Fruit fly (Drosophila melanogaster): ENCODE measurements around the gene OtopLa.

OtopLa gene

dm6 chrX:5665902-5666301 is 17.6 kb upstream of the OtopLa start, which contains the start of the genes Sirt4 and CG4119 (continued):
- TF ChIP-seq vnd (GFP tag; IDR thresholded peaks at IDR 0.05; ENCODE audit: partially characterized antibody) (peak; percentile 94), CG13296 (GFP tag; optimal IDR thresholded peaks at IDR 0.05) (no peak), Ptx1 (GFP tag; IDR thresholded peaks at IDR 0.05) (no peak), CG12659 (GFP tag; optimal IDR thresholded peaks at IDR 0.05) (peak; percentile 83), CG10565 (GFP tag; optimal IDR thresholded peaks at IDR 0.05) (no peak), CG10462 (GFP tag; optimal IDR thresholded peaks at IDR 0.05) (no peak), slp2 (GFP tag; optimal IDR thresholded peaks at IDR 0.05) (no peak), grn (GFP tag; optimal IDR thresholded peaks at IDR 0.05) (no peak), CG2202 (tag; optimal IDR thresholded peaks at IDR 0.05) (no peak), Ssrp (tag; optimal IDR thresholded peaks at IDR 0.05) (no peak), Camta (GFP tag; optimal IDR thresholded peaks at IDR 0.05) (no peak), CG2199 (GFP tag; IDR thresholded peaks at IDR 0.05) (no peak), Stat92E (GFP tag; optimal IDR thresholded peaks at IDR 0.05) (peak in 1 of 3 experiments; percentile 19), emc (GFP tag; optimal IDR thresholded peaks at IDR 0.05) (no peak), CG1233 (GFP tag; optimal IDR thresholded peaks at IDR 0.05) (no peak), hbn (GFP tag; IDR thresholded peaks at IDR 0.05; ENCODE audit: partially characterized antibody) (peak; percentile 90), Spps (tag; optimal IDR thresholded peaks at IDR 0.05) (no peak), gce (GFP tag; IDR thresholded peaks at IDR 0.05) (no peak), Sox102F (GFP tag; optimal IDR thresholded peaks at IDR 0.05) (no peak), jumu (GFP tag; optimal IDR thresholded peaks at IDR 0.05) (peak; percentile 44), CG6689 (GFP tag; IDR thresholded peaks at IDR 0.05) (no peak), az2 (GFP tag; optimal IDR thresholded peaks at IDR 0.05) (no peak), Dll (GFP tag; IDR thresholded peaks at IDR 0.05; ENCODE audit: partially characterized antibody) (peak; percentile 90), zen2 (GFP tag; IDR thresholded peaks at IDR 0.05; ENCODE audit: partially characterized antibody) (peak; percentile 95), D (optimal IDR thresholded peaks at IDR 0.05) (peak; percentile 16), D (GFP tag; optimal IDR thresholded peaks at IDR 0.05) (no peak), NC2α (GFP tag; optimal IDR thresholded peaks at IDR 0.05) (no peak), lab (GFP tag; optimal IDR thresholded peaks at IDR 0.05) (peak; percentile 28), Mes4 (GFP tag; optimal IDR thresholded peaks at IDR 0.05) (no peak), CG6272 (GFP tag; IDR thresholded peaks at IDR 0.05) (peak; percentile 59; the same call in 1 of the 2 replicates), Deaf1 (tag; optimal IDR thresholded peaks at IDR 0.05) (peak; percentile 27), Poxn (GFP tag; IDR thresholded peaks at IDR 0.05) (no peak), CG13894 (tag; optimal IDR thresholded peaks at IDR 0.05) (peak; percentile 20), Lpt (GFP tag; optimal IDR thresholded peaks at IDR 0.05) (no peak), HmgD (GFP tag; optimal IDR thresholded peaks at IDR 0.05) (peak; percentile 51), CG2129 (GFP tag; IDR thresholded peaks at IDR 0.05; ENCODE audit: partially characterized antibody) (peak; percentile 92), Hmr (GFP tag; optimal IDR thresholded peaks at IDR 0.05) (peak; percentile 40), ap (GFP tag; IDR thresholded peaks at IDR 0.05) (no peak), nmo (GFP tag; optimal IDR thresholded peaks at IDR 0.05) (peak; percentile 55), Drgx (GFP tag; IDR thresholded peaks at IDR 0.05) (no peak), tna (GFP tag; IDR thresholded peaks at IDR 0.05; ENCODE audit: partially characterized antibody) (peak; percentile 98), CG9932 (GFP tag; IDR thresholded peaks at IDR 0.05) (peak; percentile 77), bowl (GFP tag; IDR thresholded peaks at IDR 0.05) (no peak), dysf (GFP tag; IDR thresholded peaks at IDR 0.05) (no peak), dimm (GFP tag; IDR thresholded peaks at IDR 0.05) (no peak), gcm (GFP tag; optimal IDR thresholded peaks at IDR 0.05) (peak; percentile 5), peb (GFP tag; IDR thresholded peaks at IDR 0.05) (no peak), BEAF-32 (GFP tag; optimal IDR thresholded peaks at IDR 0.05) (peak; percentile 96), CG4282 (GFP tag; optimal IDR thresholded peaks at IDR 0.05) (no peak), CG1024 (GFP tag; IDR thresholded peaks at IDR 0.05) (no peak), sim (GFP tag; IDR thresholded peaks at IDR 0.05) (no peak), exex (tag; optimal IDR thresholded peaks at IDR 0.05) (no peak)
